Fruit fly (Drosophila melanogaster) whole organism, prepupa: ENCODE results near the gene Vm26Ab.

Source experiments
- CG16779 ChIP-seq: fragments of 200-800 bp; sonication (Bioruptor generic); optimal IDR thresholded peaks from 3 replicates; lab custom pipeline; 2017; ENCODE audit warnings: missing biosample characterization, mild to moderate bottlenecking, missing genetic modification characterization
- Ets21C ChIP-seq: fragments of 200-800 bp; sonication (Bioruptor generic); optimal IDR thresholded peaks from 3 replicates; lab custom pipeline; 2016; ENCODE audit warnings: missing biosample characterization, missing genetic modification characterization
- Lpt ChIP-seq: fragments of 200-800 bp; sonication (Bioruptor generic); optimal IDR thresholded peaks from 3 replicates; lab custom pipeline; 2016; ENCODE audit warnings: missing biosample characterization, missing genetic modification characterization
- achi ChIP-seq: fragments of 200-800 bp; sonication (Bioruptor generic); optimal IDR thresholded peaks from 3 replicates; lab custom pipeline; 2016; ENCODE audit warnings: missing biosample characterization, missing genetic modification characterization
- esn ChIP-seq: fragments of 200-800 bp; sonication (Bioruptor generic); optimal IDR thresholded peaks from 2 replicates; lab custom pipeline; 2016; ENCODE audit warnings: missing biosample characterization, mild to moderate bottlenecking, missing genetic modification characterization, moderate library complexity
- fd59A ChIP-seq: fragments of 200-800 bp; sonication (Bioruptor generic); optimal IDR thresholded peaks from 2 replicates; lab custom pipeline; 2017; ENCODE audit warnings: missing biosample characterization, mild to moderate bottlenecking, missing genetic modification characterization, missing genetic modification reagents

DNA sequence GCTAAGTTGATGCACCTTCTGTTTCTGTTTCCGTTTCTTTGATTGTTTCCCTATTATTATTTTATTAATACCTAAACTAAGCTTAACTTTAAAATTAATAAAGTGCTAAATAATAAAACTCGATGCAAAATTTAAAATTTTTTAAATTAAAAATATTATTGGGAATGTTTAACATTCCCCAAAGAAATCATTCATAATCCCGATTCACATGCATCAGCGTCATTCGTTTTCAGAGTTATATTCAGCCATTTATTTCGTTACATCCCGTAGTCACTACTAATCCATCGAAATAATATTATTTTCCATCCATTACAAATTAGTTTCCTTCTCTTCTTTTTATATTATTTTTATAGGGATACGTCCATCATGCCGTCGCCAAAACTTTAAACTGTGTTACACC is 9.3 kb upstream of the Vm26Ab start:
- TF ChIP-seq fd59A (no peak), Ets21C (GFP tag; lab: Kevin White, UChicago) (no peak), esn (GFP tag; lab: Kevin White, UChicago) (no peak), Lpt (GFP tag; lab: Kevin White, UChicago) (no peak), achi (GFP tag; lab: Kevin White, UChicago) (no peak), CG16779 (no peak)
